Worm (Caenorhabditis elegans) whole organism, L4 larva: ENCODE results near the gene hlh-30.

Experiments
- D1046.2 ChIP-seq: fragments of 200-800 bp; sonication (Bioruptor generic); IDR thresholded peaks from 2 replicates; pipeline ENCODE4 v1.3.6; 2022; ENCODE audit warnings: missing genetic modification characterization, missing compliant biosample characterization
- F10B5.3 ChIP-seq: sonication (generic microtip); optimal IDR thresholded peaks from 2 replicates; lab custom pipeline; 2016; ENCODE audit warnings: mild to moderate bottlenecking, missing genetic modification characterization, missing compliant biosample characterization
- F44E2.7 ChIP-seq: fragments of 200-800 bp; sonication (Bioruptor generic); IDR thresholded peaks from 2 replicates; pipeline ENCODE4 v2.1.2; 2022; ENCODE audit warnings: missing genetic modification characterization, missing compliant biosample characterization
- T20F7.1 ChIP-seq: fragments of 200-800 bp; sonication (Bioruptor generic); optimal IDR thresholded peaks from 2 replicates; lab custom pipeline; 2018; ENCODE audit warnings: mild to moderate bottlenecking, missing genetic modification characterization, missing compliant biosample characterization
- T26A8.4 ChIP-seq: fragments of 200-800 bp; sonication (Bioruptor generic); IDR thresholded peaks from 2 replicates; pipeline ENCODE4 v1.3.6; 2022; ENCODE audit warnings: missing genetic modification characterization, missing compliant biosample characterization
- Y105C5A.15 ChIP-seq: fragments of 200-800 bp; sonication (Bioruptor generic); IDR thresholded peaks from 2 replicates; pipeline ENCODE4 v1.3.6; 2022; ENCODE audit warnings: missing genetic modification characterization, missing compliant biosample characterization
- Y48G9A.11 ChIP-seq: fragments of 200-800 bp; sonication (Bioruptor generic); IDR thresholded peaks from 2 replicates; pipeline ENCODE4 v1.3.6; 2022; ENCODE audit warnings: missing genetic modification reagents, missing genetic modification characterization, missing compliant biosample characterization
- attf-4 ChIP-seq: sonication (generic microtip); optimal IDR thresholded peaks from 3 replicates; lab custom pipeline; 2017; ENCODE audit warnings: missing biosample characterization, missing genetic modification characterization
- ceh-28 ChIP-seq: fragments of 150-350 bp; optimal IDR thresholded peaks from 2 replicates; lab custom pipeline; 2014; ENCODE audit warnings: missing biosample characterization, missing genetic modification reagents, missing genetic modification characterization
- ceh-32 ChIP-seq: sonication (generic microtip); optimal IDR thresholded peaks from 2 replicates; lab custom pipeline; 2016; ENCODE audit warnings: mild to moderate bottlenecking, missing genetic modification characterization, missing compliant biosample characterization; ENCODE audit not compliant: poor library complexity
- ceh-44 ChIP-seq: fragments of 200-800 bp; sonication (Bioruptor generic); IDR thresholded peaks from 2 replicates; pipeline ENCODE4 v1.3.6; 2022; ENCODE audit warnings: missing genetic modification reagents, missing genetic modification characterization, missing compliant biosample characterization
- ceh-82 ChIP-seq: sonication (generic microtip); optimal IDR thresholded peaks from 2 replicates; lab custom pipeline; 2017; ENCODE audit warnings: missing biosample characterization, missing genetic modification characterization
- cey-2 ChIP-seq: sonication (generic microtip); optimal IDR thresholded peaks from 3 replicates; lab custom pipeline; 2017; ENCODE audit warnings: missing genetic modification characterization, mild to moderate bottlenecking, missing compliant biosample characterization, antibody characterized with exemption, borderline replicate concordance; ENCODE audit not compliant: insufficient read depth
- daf-12 ChIP-seq: fragments of 150-350 bp; optimal IDR thresholded peaks from 2 replicates; lab custom pipeline; 2014; ENCODE audit warnings: missing biosample characterization, missing genetic modification reagents, missing genetic modification characterization
- daf-16 ChIP-seq, 3 experiments: sonication (generic microtip); optimal IDR thresholded peaks; 2 replicates each; lab custom pipeline; 2016 to 2017; ENCODE audit warnings: missing genetic modification characterization in 3 of 3, missing genetic modification reagents in 3 of 3, mild to moderate bottlenecking in 2 of 3, missing compliant biosample characterization in 2 of 3, missing biosample characterization in 1 of 3, moderate library complexity in 1 of 3
- daf-19 ChIP-seq: fragments of 200-800 bp; sonication (Bioruptor generic); conservative IDR thresholded peaks from 2 replicates; pipeline ENCODE4 v1.3.6; 2022; ENCODE audit warnings: missing genetic modification characterization, missing compliant biosample characterization
- dmd-9 ChIP-seq: fragments of 200-800 bp; sonication (Bioruptor generic); IDR thresholded peaks from 2 replicates; pipeline ENCODE4 v1.3.6; 2022; ENCODE audit warnings: missing genetic modification reagents, missing genetic modification characterization, missing compliant biosample characterization
- egl-43 ChIP-seq: fragments of 200-800 bp; sonication (Bioruptor generic); IDR thresholded peaks from 2 replicates; pipeline ENCODE4 v1.3.6; 2022; ENCODE audit warnings: missing genetic modification reagents, missing genetic modification characterization, missing compliant biosample characterization
- fos-1 ChIP-seq: fragments of 150-350 bp; optimal IDR thresholded peaks from 2 replicates; lab custom pipeline; 2014; ENCODE audit warnings: missing biosample characterization, missing genetic modification characterization
- gei-8 ChIP-seq: fragments of 200-800 bp; sonication (Bioruptor generic); optimal IDR thresholded peaks from 2 replicates; lab custom pipeline; 2018; ENCODE audit warnings: mild to moderate bottlenecking, missing genetic modification characterization, missing compliant biosample characterization
- hif-1 ChIP-seq, 2 experiments: sonication (generic microtip); optimal IDR thresholded peaks; 2 replicates each; lab custom pipeline; 2016 to 2017; ENCODE audit warnings: missing compliant biosample characterization in 2 of 2, missing genetic modification characterization in 2 of 2, missing genetic modification reagents in 2 of 2, missing genotype in 2 of 2, mild to moderate bottlenecking in 1 of 2
- lin-1 ChIP-seq: fragments of 200-800 bp; sonication (Bioruptor generic); IDR thresholded peaks from 2 replicates; pipeline ENCODE4 v1.3.6; 2022; ENCODE audit warnings: missing genetic modification reagents, missing genetic modification characterization, missing compliant biosample characterization
- lin-38 ChIP-seq: fragments of 200-800 bp; sonication (Bioruptor generic); IDR thresholded peaks from 2 replicates; pipeline ENCODE4 v1.3.6; 2022; ENCODE audit warnings: missing genetic modification reagents, missing genetic modification characterization, missing compliant biosample characterization
- mdt-29 ChIP-seq: fragments of 200-800 bp; sonication (Bioruptor generic); IDR thresholded peaks from 2 replicates; pipeline ENCODE4 v1.3.6; 2022; ENCODE audit warnings: missing genetic modification reagents, missing genetic modification characterization, missing compliant biosample characterization
- mxl-2 ChIP-seq: fragments of 200-800 bp; sonication (Bioruptor generic); conservative IDR thresholded peaks from 2 replicates; pipeline ENCODE4 v1.3.6; 2022; ENCODE audit warnings: missing genetic modification reagents, missing genetic modification characterization, missing compliant biosample characterization
- nhr-102 ChIP-seq: sonication (generic microtip); optimal IDR thresholded peaks from 2 replicates; lab custom pipeline; 2016; ENCODE audit warnings: mild to moderate bottlenecking, missing genetic modification characterization, moderate library complexity, missing compliant biosample characterization
- nhr-11 ChIP-seq: fragments of 150-350 bp; optimal IDR thresholded peaks from 2 replicates; lab custom pipeline; 2014; ENCODE audit warnings: missing biosample characterization, missing genetic modification characterization
- nhr-237 ChIP-seq: sonication (generic microtip); optimal IDR thresholded peaks from 2 replicates; lab custom pipeline; 2017; ENCODE audit warnings: missing biosample characterization, missing genetic modification characterization
- nhr-25 ChIP-seq: sonication (generic microtip); optimal IDR thresholded peaks from 2 replicates; lab custom pipeline; 2017; ENCODE audit warnings: missing genetic modification characterization, mild to moderate bottlenecking, missing compliant biosample characterization, antibody characterized with exemption, moderate library complexity, borderline replicate concordance; ENCODE audit not compliant: insufficient read depth
- nhr-41 ChIP-seq: fragments of 200-800 bp; sonication (Bioruptor generic); IDR thresholded peaks from 2 replicates; pipeline ENCODE4 v1.3.6; 2022; ENCODE audit warnings: missing genetic modification reagents, missing genetic modification characterization, missing compliant biosample characterization
- nhr-42 ChIP-seq: fragments of 200-800 bp; sonication (Bioruptor generic); IDR thresholded peaks from 2 replicates; pipeline ENCODE4 v1.3.6; 2022; ENCODE audit warnings: missing genetic modification characterization, missing compliant biosample characterization
- nhr-6 ChIP-seq: fragments of 150-350 bp; optimal IDR thresholded peaks from 2 replicates; lab custom pipeline; 2014; ENCODE audit warnings: missing biosample characterization, missing genetic modification characterization
- nhr-77 ChIP-seq: fragments of 150-350 bp; optimal IDR thresholded peaks from 2 replicates; lab custom pipeline; 2014; ENCODE audit warnings: missing biosample characterization, missing genetic modification characterization
- pha-4 ChIP-seq, 2 experiments: fragments of 150-350 bp in 1 of 2; fragments of 200-800 bp in 1 of 2; sonication (Bioruptor generic) in 1 of 2; IDR thresholded peaks in 1 of 2; optimal IDR thresholded peaks in 1 of 2; 2 replicates each; pipeline versions ENCODE4 v1.3.6 to Lab custom; 2014 to 2022; ENCODE audit warnings: missing genetic modification characterization in 2 of 2, missing genetic modification reagents in 2 of 2, missing biosample characterization in 1 of 2, missing compliant biosample characterization in 1 of 2
- php-3 ChIP-seq: fragments of 200-800 bp; sonication (Bioruptor generic); IDR thresholded peaks from 2 replicates; pipeline ENCODE4 v1.3.6; 2022; ENCODE audit warnings: missing genetic modification reagents, missing genetic modification characterization, missing compliant biosample characterization
- saeg-2 ChIP-seq: fragments of 200-800 bp; sonication (Bioruptor generic); IDR thresholded peaks from 2 replicates; pipeline ENCODE4 v1.3.6; 2022; ENCODE audit warnings: missing genetic modification reagents, missing genetic modification characterization, missing compliant biosample characterization
- skn-1 ChIP-seq: fragments of 150-350 bp; optimal IDR thresholded peaks from 2 replicates; lab custom pipeline; 2014; ENCODE audit warnings: missing biosample characterization, missing genetic modification characterization
- tag-97 ChIP-seq: fragments of 200-800 bp; sonication (Bioruptor generic); IDR thresholded peaks from 2 replicates; pipeline ENCODE4 v1.3.6; 2022; ENCODE audit warnings: missing genetic modification characterization, missing compliant biosample characterization
- unc-39 ChIP-seq: sonication (generic microtip); optimal IDR thresholded peaks from 2 replicates; lab custom pipeline; 2017; ENCODE audit warnings: missing biosample characterization, missing genetic modification characterization
- unc-62 ChIP-seq, 3 experiments: fragments of 150-350 bp in 1 of 3; sonication (generic microtip); optimal IDR thresholded peaks in 2 of 3; peaks in 1 of 3; 1 replicate in 1 of 3; 2 replicates in 2 of 3; lab custom pipeline; 2014 to 2017; ENCODE audit warnings: missing biosample characterization in 3 of 3, missing genetic modification characterization in 3 of 3, missing genetic modification reagents in 3 of 3, missing genotype in 1 of 3
- vab-7 ChIP-seq: fragments of 200-800 bp; sonication (Bioruptor generic); IDR thresholded peaks from 2 replicates; pipeline ENCODE4 v1.3.6; 2022; ENCODE audit warnings: missing genetic modification reagents, missing genetic modification characterization, missing compliant biosample characterization
- zfp-2 ChIP-seq: sonication (generic microtip); optimal IDR thresholded peaks from 2 replicates; lab custom pipeline; 2016; ENCODE audit warnings: mild to moderate bottlenecking, missing genetic modification characterization, missing compliant biosample characterization
- zip-2 ChIP-seq: fragments of 150-350 bp; optimal IDR thresholded peaks from 2 replicates; lab custom pipeline; 2014; ENCODE audit warnings: missing biosample characterization, missing genetic modification characterization

Gene hlh-30

ce11 chrIV:4070810-4071209 lies 36.1 kb upstream of the hlh-30 start:
- TF ChIP-seq vab-7 (GFP tag; lab: Robert Waterston, UW) (no peak), php-3 (GFP tag; lab: Robert Waterston, UW) (no peak), mdt-29 (GFP tag; lab: Robert Waterston, UW) (no peak), nhr-41 (GFP tag; lab: Robert Waterston, UW) (no peak), T26A8.4 (GFP tag; lab: Robert Waterston, UW) (no peak), nhr-237 (no peak), ceh-32 (tag; lab: Kevin White, UChicago) (no peak), dmd-9 (GFP tag; lab: Robert Waterston, UW) (no peak), saeg-2 (GFP tag; lab: Robert Waterston, UW) (no peak), egl-43 (GFP tag; lab: Robert Waterston, UW) (no peak), nhr-77 (tag; lab: Kevin White, UChicago) (no peak), Y105C5A.15 (no peak), tag-97 (GFP tag; lab: Robert Waterston, UW) (no peak), ceh-28 (no peak), zfp-2 (tag; lab: Kevin White, UChicago) (no peak), gei-8 (GFP tag; lab: Kevin White, UChicago) (no peak), mxl-2 (no peak)

- TF ChIP-seq unc-39 (tag; lab: Kevin White, UChicago), result no peak
- TF ChIP-seq pha-4 (GFP tag; IDR thresholded peaks at IDR 0.05; lab: Robert Waterston, UW), result no peak
- TF ChIP-seq pha-4 (tag; optimal IDR thresholded peaks at IDR 0.05; lab: Kevin White, UChicago), result no peak
- TF ChIP-seq zip-2 (tag; lab: Kevin White, UChicago), result no peak
- TF ChIP-seq cey-2 (tag; lab: Kevin White, UChicago), result no peak
- no peak for TF ChIP-seq ceh-82 (tag; lab: Kevin White, UChicago)
- no peak for TF ChIP-seq T20F7.1
- no peak for TF ChIP-seq ceh-28
- TF ChIP-seq fos-1 (tag; lab: Kevin White, UChicago), result no peak
- TF ChIP-seq nhr-6 (tag; lab: Kevin White, UChicago), result no peak
Measured at ce11 chrIV:4068480-4068879, 33.7 kb upstream of the hlh-30 start, which contains the start of gene fbxb-55. fbxb-55 (plus strand) TSS chrIV:4068780.

DNA sequence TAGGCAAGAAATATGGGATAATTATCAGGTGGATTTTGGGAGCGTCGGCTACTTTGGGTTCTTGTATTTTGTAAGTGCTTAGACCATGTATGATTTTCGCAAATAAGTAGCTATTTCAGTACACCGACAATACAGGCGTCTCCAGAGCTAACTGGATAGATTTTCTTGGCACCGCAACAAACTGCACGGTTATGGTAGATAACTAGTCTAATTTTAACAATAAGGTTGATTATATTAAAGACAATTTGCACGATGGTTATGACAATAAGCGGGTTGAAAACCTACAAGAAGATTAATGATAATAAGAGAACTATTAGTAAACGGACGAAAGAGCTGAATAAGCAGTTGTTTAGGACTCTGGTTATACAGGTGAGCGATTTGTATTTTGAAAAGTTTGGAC lies 32.6 kb upstream of the hlh-30 start:
- TF ChIP-seq nhr-25 (tag; lab: Kevin White, UChicago) (no peak), ceh-82 (tag; lab: Kevin White, UChicago) (no peak), nhr-102 (no peak), daf-12 (tag; lab: Kevin White, UChicago) (no peak), unc-62 (GFP tag; optimal IDR thresholded peaks at IDR 0.05 in 1 of 2; lab: Kevin White, UChicago) (peak in 1 of 2 experiments; percentile 95), unc-62 (tag; optimal IDR thresholded peaks at IDR 0.05; lab: Kevin White, UChicago) (no peak)

- TF ChIP-seq hif-1 (tag; optimal IDR thresholded peaks at IDR 0.05; lab: Kevin White, UChicago) (no peak), Y48G9A.11 (GFP tag; lab: Robert Waterston, UW) (no peak), skn-1 (tag; lab: Kevin White, UChicago) (no peak), F44E2.7 (no peak), nhr-6 (tag; lab: Kevin White, UChicago) (no peak), F10B5.3 (tag; lab: Kevin White, UChicago) (no peak), nhr-42 (GFP tag; lab: Robert Waterston, UW) (no peak), nhr-41 (GFP tag; lab: Robert Waterston, UW) (no peak), D1046.2 (GFP tag; lab: Robert Waterston, UW) (no peak), attf-4 (tag; lab: Kevin White, UChicago) (no peak), lin-38 (GFP tag; lab: Robert Waterston, UW) (no peak), daf-16 (GFP tag; optimal IDR thresholded peaks at IDR 0.05; lab: Kevin White, UChicago) (no peak), daf-16 (tag; optimal IDR thresholded peaks at IDR 0.05; lab: Kevin White, UChicago) (no peak), nhr-102 (no peak), ceh-28 (no peak), ceh-44 (GFP tag; lab: Robert Waterston, UW) (no peak), daf-19 (GFP tag; lab: Robert Waterston, UW) (no peak), nhr-11 (no peak), lin-1 (GFP tag; lab: Robert Waterston, UW) (no peak), fos-1 (tag; lab: Kevin White, UChicago) (no peak)
Measured at ce11 chrIV:4063573-4063972, 28.8 kb upstream of the hlh-30 start, which contains the start of gene ilys-6. ilys-6 (minus strand) TSS chrIV:4063673.
